Worm (Caenorhabditis elegans) whole organism, young adult: ENCODE measurements around the gene T10D4.11.
"Not testable (repeated sequence)": the region's sequence is repeated elsewhere in the genome, so short reads cannot be mapped to it uniquely, and the experiment has no call there.

ENCODE experiments used
- B0035.1 ChIP-seq: sonication (generic microtip); optimal IDR thresholded peaks from 2 replicates; lab custom pipeline; 2016; ENCODE audit warnings: missing genetic modification characterization, mild to moderate bottlenecking, missing compliant biosample characterization, missing genotype, missing genetic modification reagents
- B0336.3 ChIP-seq: fragments of 200-800 bp; sonication (Bioruptor generic); IDR thresholded peaks from 2 replicates; pipeline ENCODE4 v1.3.6; 2022; ENCODE audit warnings: missing genetic modification characterization, missing compliant biosample characterization
- C06A6.2 ChIP-seq: fragments of 200-800 bp; sonication (Bioruptor generic); conservative IDR thresholded peaks from 2 replicates; pipeline ENCODE4 v1.3.6; 2022; ENCODE audit warnings: missing genetic modification characterization, missing compliant biosample characterization
- D2030.7 ChIP-seq: fragments of 200-800 bp; sonication (Bioruptor generic); IDR thresholded peaks from 2 replicates; pipeline ENCODE4 v1.3.6; 2022; ENCODE audit warnings: missing genetic modification reagents, missing genetic modification characterization, missing compliant biosample characterization
- F10E7.11 ChIP-seq: sonication (generic microtip); optimal IDR thresholded peaks from 2 replicates; lab custom pipeline; 2017; ENCODE audit warnings: mild to moderate bottlenecking, missing genetic modification characterization, moderate library complexity, missing compliant biosample characterization
- F22D6.2 ChIP-seq: sonication (generic microtip); optimal IDR thresholded peaks from 2 replicates; lab custom pipeline; 2016; ENCODE audit warnings: mild to moderate bottlenecking, missing genetic modification characterization, missing compliant biosample characterization
- F55B11.4 ChIP-seq: sonication (generic microtip); optimal IDR thresholded peaks from 2 replicates; lab custom pipeline; 2016; ENCODE audit warnings: missing compliant biosample characterization, missing genetic modification characterization, borderline replicate concordance; ENCODE audit not compliant: insufficient read depth
- F57C9.4 ChIP-seq: sonication (generic microtip); optimal IDR thresholded peaks from 2 replicates; lab custom pipeline; 2017; ENCODE audit warnings: mild to moderate bottlenecking, missing genetic modification characterization, missing compliant biosample characterization
- Y53F4B.3 ChIP-seq: fragments of 200-800 bp; sonication (Bioruptor generic); IDR thresholded peaks from 2 replicates; pipeline ENCODE4 v1.3.6; 2022; ENCODE audit warnings: missing genetic modification reagents, missing genetic modification characterization, missing compliant biosample characterization
- Y79H2A.3 ChIP-seq: fragments of 200-800 bp; sonication (Bioruptor generic); conservative IDR thresholded peaks from 2 replicates; pipeline ENCODE4 v1.3.6; 2022; ENCODE audit warnings: missing genetic modification reagents, missing genetic modification characterization, missing compliant biosample characterization
- ama-1 ChIP-seq, 3 experiments: fragments of 150-350 bp in 1 of 3; sonication (generic microtip) in 2 of 3; optimal IDR thresholded peaks; 2 replicates each; lab custom pipeline; 2014 to 2018; ENCODE audit warnings: missing biosample characterization in 2 of 3, missing genetic modification characterization in 2 of 3, missing genetic modification reagents in 2 of 3
- cebp-2 ChIP-seq: fragments of 200-800 bp; sonication (Bioruptor generic); IDR thresholded peaks from 2 replicates; pipeline ENCODE4 v1.3.6; 2022; ENCODE audit warnings: missing genetic modification characterization, missing compliant biosample characterization
- ceh-40 ChIP-seq: fragments of 200-800 bp; sonication (Bioruptor generic); IDR thresholded peaks from 2 replicates; pipeline ENCODE4 v1.3.6; 2022; ENCODE audit warnings: missing genetic modification characterization, missing compliant biosample characterization
- ceh-91 ChIP-seq: fragments of 200-800 bp; sonication (Bioruptor generic); IDR thresholded peaks from 2 replicates; pipeline ENCODE4 v1.3.6; 2022; ENCODE audit warnings: missing genetic modification reagents, missing genetic modification characterization, missing compliant biosample characterization
- chd-7 ChIP-seq: sonication (generic microtip); optimal IDR thresholded peaks from 2 replicates; lab custom pipeline; 2016; ENCODE audit warnings: mild to moderate bottlenecking, missing genetic modification characterization, moderate library complexity, missing compliant biosample characterization
- efl-1 ChIP-seq: fragments of 150-350 bp; optimal IDR thresholded peaks from 2 replicates; lab custom pipeline; 2014; ENCODE audit warnings: missing biosample characterization, missing genetic modification reagents, missing genetic modification characterization
- egl-44 ChIP-seq: fragments of 200-800 bp; sonication (Bioruptor generic); IDR thresholded peaks from 2 replicates; pipeline ENCODE4 v1.3.6; 2022; ENCODE audit warnings: missing genetic modification reagents, missing genetic modification characterization, missing compliant biosample characterization
- hlh-12 ChIP-seq: sonication (generic microtip); optimal IDR thresholded peaks from 2 replicates; lab custom pipeline; 2016; ENCODE audit warnings: missing genetic modification characterization, missing compliant biosample characterization
- hlh-26 ChIP-seq: fragments of 200-800 bp; sonication (Bioruptor generic); conservative IDR thresholded peaks from 2 replicates; pipeline ENCODE4 v1.3.6; 2022; ENCODE audit warnings: missing genetic modification reagents, missing genetic modification characterization, missing compliant biosample characterization
- hsf-1 ChIP-seq: fragments of 200-800 bp; sonication (Bioruptor generic); IDR thresholded peaks from 2 replicates; pipeline ENCODE4 v1.3.6; 2022; ENCODE audit warnings: missing genetic modification reagents, missing genetic modification characterization, missing compliant biosample characterization
- let-607 ChIP-seq, 2 experiments: fragments of 200-800 bp in 1 of 2; sonication (Bioruptor generic) in 1 of 2; sonication (generic microtip) in 1 of 2; optimal IDR thresholded peaks; 2 replicates each; lab custom pipeline; 2016 to 2018; ENCODE audit warnings: mild to moderate bottlenecking in 2 of 2, missing compliant biosample characterization in 2 of 2, missing genetic modification characterization in 2 of 2, moderate library complexity in 2 of 2, missing genotype in 1 of 2
- lin-40 ChIP-seq: sonication (generic microtip); optimal IDR thresholded peaks from 2 replicates; lab custom pipeline; 2016; ENCODE audit warnings: missing genetic modification characterization, mild to moderate bottlenecking, missing compliant biosample characterization, missing genotype, missing genetic modification reagents
- madf-8 ChIP-seq: fragments of 200-800 bp; sonication (Bioruptor generic); conservative IDR thresholded peaks from 2 replicates; pipeline ENCODE4 v1.3.6; 2022; ENCODE audit warnings: missing genetic modification reagents, missing genetic modification characterization, missing compliant biosample characterization
- mes-4 ChIP-seq: sonication (generic microtip); optimal IDR thresholded peaks from 2 replicates; lab custom pipeline; 2016; ENCODE audit warnings: missing genotype, missing genetic modification characterization, missing compliant biosample characterization
- nfya-1 ChIP-seq: sonication (generic microtip); optimal IDR thresholded peaks from 2 replicates; lab custom pipeline; 2017; ENCODE audit warnings: antibody characterized with exemption, missing compliant biosample characterization, missing genetic modification characterization, borderline replicate concordance; ENCODE audit not compliant: insufficient read depth
- rec-8 ChIP-seq, 2 experiments: sonication (generic microtip); optimal IDR thresholded peaks; 2 replicates each; lab custom pipeline; 2016; ENCODE audit warnings: mild to moderate bottlenecking in 2 of 2, missing genetic modification characterization in 2 of 2, missing genetic modification reagents in 2 of 2, missing genotype in 2 of 2, missing biosample characterization in 1 of 2, missing compliant biosample characterization in 1 of 2, moderate library complexity in 1 of 2
- repo-1 ChIP-seq: sonication (generic microtip); optimal IDR thresholded peaks from 2 replicates; lab custom pipeline; 2017; ENCODE audit warnings: mild to moderate bottlenecking, missing genetic modification characterization, missing compliant biosample characterization
- snpc-1.3 ChIP-seq: sonication (generic microtip); optimal IDR thresholded peaks from 2 replicates; lab custom pipeline; 2017; ENCODE audit warnings: missing genetic modification characterization, mild to moderate bottlenecking, missing compliant biosample characterization, antibody characterized with exemption, moderate library complexity, missing genotype, missing genetic modification reagents; ENCODE audit not compliant: insufficient read depth
- snpc-4 ChIP-seq, 5 experiments: fragments of 150-350 bp in 1 of 5; sonication (generic microtip) in 4 of 5; optimal IDR thresholded peaks; 2 replicates each; lab custom pipeline; 2014 to 2018; ENCODE audit warnings: missing genetic modification characterization in 5 of 5, missing biosample characterization in 3 of 5, antibody characterized with exemption in 2 of 5, mild to moderate bottlenecking in 2 of 5, missing compliant biosample characterization in 2 of 5, missing genotype in 2 of 5, moderate library complexity in 2 of 5, missing genetic modification reagents in 1 of 5
- sptf-2 ChIP-seq: fragments of 200-800 bp; sonication (Bioruptor generic); optimal IDR thresholded peaks from 2 replicates; lab custom pipeline; 2018; ENCODE audit warnings: mild to moderate bottlenecking, missing genetic modification characterization, missing compliant biosample characterization
- unc-130 ChIP-seq: sonication (generic microtip); optimal IDR thresholded peaks from 2 replicates; lab custom pipeline; 2016; ENCODE audit warnings: missing genetic modification reagents, missing genetic modification characterization, missing compliant biosample characterization
- unc-62 ChIP-seq: fragments of 150-350 bp; optimal IDR thresholded peaks from 2 replicates; lab custom pipeline; 2014; ENCODE audit warnings: missing biosample characterization, missing genetic modification reagents, missing genetic modification characterization
- ztf-6 ChIP-seq: fragments of 200-800 bp; sonication (Bioruptor generic); IDR thresholded peaks from 2 replicates; pipeline ENCODE4 v1.3.6; 2022; ENCODE audit warnings: missing genetic modification reagents, missing genetic modification characterization, missing compliant biosample characterization

The T10D4.11 gene

ce11 chrII:3144552-3144951 lies 4.9 kb downstream of the T10D4.11 start, which contains the start of gene sri-43:
TSS of gene sri-43 (minus strand) at chrII:3144652.
- TF ChIP-seq F22D6.2, snpc-1.3, B0035.1 (tag; lab: Kevin White, UChicago): not testable (repeated sequence)

DNA sequence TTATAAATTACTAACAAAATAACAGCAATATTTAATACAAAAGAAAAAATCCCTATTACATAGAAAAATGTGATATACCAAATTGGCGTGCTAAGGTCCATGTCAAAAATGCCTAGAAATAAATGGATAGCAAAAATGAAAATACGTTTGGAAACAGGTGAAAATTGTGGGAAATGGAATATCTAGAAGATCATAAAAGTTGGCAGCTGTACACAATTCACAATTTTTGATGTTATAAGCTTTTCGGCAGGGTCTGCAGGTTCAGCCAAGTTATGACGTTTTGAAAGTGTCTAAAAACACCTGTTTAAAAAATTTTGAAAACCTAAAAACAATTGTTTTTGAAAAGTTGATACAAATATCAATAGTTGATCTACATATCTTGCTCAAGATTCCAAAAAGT lies 6.6 kb downstream of the T10D4.11 start, which contains the start of gene sri-42:
sri-42 (minus strand) TSS at position 101 of the 400 bp plus-strand sequence.
- TF ChIP-seq C06A6.2, B0336.3, ceh-91 (GFP tag; lab: Robert Waterston, UW): not testable (repeated sequence)

DNA sequence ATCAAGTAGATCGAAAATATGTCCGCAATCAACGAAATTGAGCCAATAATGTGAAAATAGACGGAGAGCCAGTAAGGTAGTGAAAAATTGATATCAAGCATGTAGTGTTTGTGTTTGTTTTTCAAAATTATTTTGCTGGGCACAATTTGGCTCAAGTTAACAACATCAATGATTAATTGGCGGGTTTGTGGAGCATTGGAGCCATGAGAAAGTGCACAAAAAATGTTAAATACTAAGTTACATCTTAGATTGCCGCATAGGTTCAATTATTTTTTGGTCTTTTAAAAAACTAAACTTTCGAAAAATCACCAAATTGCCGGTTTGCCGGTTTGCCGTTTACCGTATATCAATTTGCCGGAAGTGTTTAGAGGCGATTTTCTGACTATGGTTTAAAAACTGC lies 11.6 kb downstream of the T10D4.11 start, which contains the start of gene sri-54:
sri-54 (minus strand) TSS at position 101 of the 400 bp plus-strand sequence.
- TF ChIP-seq ceh-40 (no peak), ztf-6 (GFP tag; lab: Robert Waterston, UW) (no peak), lin-40 (tag; lab: Kevin White, UChicago) (no peak), C06A6.2 (GFP tag; lab: Robert Waterston, UW) (no peak), F57C9.4 (tag; lab: Kevin White, UChicago) (no peak), F10E7.11 (tag; lab: Kevin White, UChicago) (no peak), cebp-2 (GFP tag; lab: Robert Waterston, UW) (no peak), D2030.7 (no peak), egl-44 (GFP tag; lab: Robert Waterston, UW) (no peak), hlh-26 (GFP tag; lab: Robert Waterston, UW) (no peak), Y53F4B.3 (no peak), chd-7 (no peak)

- TF ChIP-seq snpc-4 (GFP tag; optimal IDR thresholded peaks at IDR 0.05; lab: Kevin White, UChicago) (no peak), snpc-4 (tag; optimal IDR thresholded peaks at IDR 0.05; lab: Kevin White, UChicago) (no peak), hlh-12 (tag; lab: Kevin White, UChicago) (no peak), repo-1 (tag; lab: Kevin White, UChicago) (no peak), unc-130 (GFP tag; lab: Kevin White, UChicago) (no peak), Y53F4B.3 (no peak), unc-62 (GFP tag; lab: Kevin White, UChicago) (no peak), chd-7 (no peak), madf-8 (GFP tag; lab: Robert Waterston, UW) (no peak), Y79H2A.3 (GFP tag; lab: Robert Waterston, UW) (no peak), ama-1 (optimal IDR thresholded peaks at IDR 0.05; lab: Kevin White, UChicago) (no peak), ama-1 (GFP tag; optimal IDR thresholded peaks at IDR 0.05; lab: Kevin White, UChicago) (no peak), hsf-1 (GFP tag; lab: Robert Waterston, UW) (no peak), sptf-2 (GFP tag; lab: Kevin White, UChicago) (no peak), mes-4 (no peak), F55B11.4 (tag; lab: Kevin White, UChicago) (no peak), egl-44 (GFP tag; lab: Robert Waterston, UW) (no peak), rec-8 (tag; optimal IDR thresholded peaks at IDR 0.05; lab: Kevin White, UChicago) (no peak), efl-1 (GFP tag; lab: Kevin White, UChicago) (no peak), nfya-1 (tag; lab: Kevin White, UChicago) (no peak), let-607 (tag; optimal IDR thresholded peaks at IDR 0.05; lab: Kevin White, UChicago) (no peak)
- TF ChIP-seq, all 124 proteins: peak for 0
Measured at ce11 chrII:3135293-3135692, 14.1 kb downstream of the T10D4.11 start.
